Fruit fly (Drosophila melanogaster): ENCODE results near the gene CG12379.

DNA sequence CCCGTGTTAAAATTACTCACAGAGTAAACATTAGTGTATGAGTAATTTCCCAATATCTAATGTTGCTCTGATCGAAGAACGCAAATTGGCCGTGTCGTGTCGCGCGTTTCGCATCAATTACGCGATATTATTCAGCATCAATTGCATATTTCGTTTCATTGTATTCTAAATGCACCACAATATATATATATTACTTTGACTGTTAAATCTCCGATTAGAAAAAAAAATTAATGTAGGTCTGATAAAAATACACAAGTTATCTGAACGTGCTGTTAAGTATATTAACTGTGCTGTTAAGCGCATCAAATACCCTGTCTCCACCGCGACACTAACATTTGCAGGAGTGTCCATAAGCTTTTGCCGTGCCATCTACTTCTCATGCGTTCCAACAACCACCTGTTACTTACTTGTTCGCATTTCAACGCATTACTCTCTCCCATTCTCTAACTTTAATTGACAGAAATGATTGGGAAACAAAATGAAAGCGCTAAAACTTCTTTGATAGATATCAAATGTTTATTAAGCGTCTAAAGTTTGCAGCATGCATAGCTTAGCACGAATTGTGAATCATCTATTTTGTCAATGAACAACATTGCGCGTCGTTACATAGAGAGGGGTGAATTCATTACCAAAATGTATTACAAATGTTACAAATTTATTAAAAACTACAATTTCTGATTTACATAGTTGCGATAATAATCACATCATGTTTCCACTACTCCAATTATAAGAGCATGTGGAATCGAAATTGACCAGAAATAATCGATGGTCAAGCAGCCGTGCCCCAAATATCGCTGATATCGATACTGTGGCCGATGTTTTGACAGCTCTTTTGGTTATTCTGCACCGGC lies 26.9 kb upstream of the CG12379 start, which contains the start of the genes Graf and mRpL3:
- no peak for TF ChIP-seq Gug (GFP tag; IDR thresholded peaks at IDR 0.05)
- no peak for TF ChIP-seq CG10669 (GFP tag; optimal IDR thresholded peaks at IDR 0.05)
- no peak for TF ChIP-seq Blimp-1 (GFP tag; optimal IDR thresholded peaks at IDR 0.05)
- no peak for TF ChIP-seq OdsH (GFP tag; optimal IDR thresholded peaks at IDR 0.05)
- TF ChIP-seq CG8119 (GFP tag; IDR thresholded peaks at IDR 0.05): no peak
- no peak for TF ChIP-seq vri (GFP tag; optimal IDR thresholded peaks at IDR 0.05)
- TF ChIP-seq CG3032 (tag; optimal IDR thresholded peaks at IDR 0.05): no peak
- no peak for TF ChIP-seq CG10631 (GFP tag; optimal IDR thresholded peaks at IDR 0.05)
- no peak for TF ChIP-seq CG31627 (GFP tag; optimal IDR thresholded peaks at IDR 0.05)
- no peak for TF ChIP-seq Hr4 (GFP tag; optimal IDR thresholded peaks at IDR 0.05)
- no peak for TF ChIP-seq svp (GFP tag)
- no peak for TF ChIP-seq CG8319 (GFP tag; optimal IDR thresholded peaks at IDR 0.05)
- no peak for TF ChIP-seq Lpt (GFP tag; optimal IDR thresholded peaks at IDR 0.05)
- TF ChIP-seq CG4318 (GFP tag; optimal IDR thresholded peaks at IDR 0.05): no peak

All from whole organism, prepupa.